Fruit fly (Drosophila melanogaster) whole organism, embryonic: ENCODE results near the gene CG15023.
A peak's percentile ranks its signal among the peaks of the same experiment; 100 is the strongest.

ENCODE experiments used
- Bteb2 ChIP-seq: fragments of 200-800 bp; sonication (Bioruptor generic); optimal IDR thresholded peaks from 2 replicates; lab custom pipeline; 2016; ENCODE audit warnings: missing biosample characterization, missing genetic modification characterization
- CG11085 ChIP-seq: fragments of 200-800 bp; sonication (Bioruptor generic); IDR thresholded peaks from 2 replicates; pipeline ENCODE4 v1.3.6; 2022; ENCODE audit warnings: missing biosample characterization, missing genetic modification characterization
- CG11398 ChIP-seq: fragments of 200-800 bp; sonication (Bioruptor generic); optimal IDR thresholded peaks from 2 replicates; lab custom pipeline; 2016; ENCODE audit warnings: missing biosample characterization, missing genetic modification characterization
- CG11696 ChIP-seq: fragments of 200-800 bp; sonication (Bioruptor generic); IDR thresholded peaks from 2 replicates; pipeline ENCODE4 v1.3.6; 2022; ENCODE audit warnings: missing biosample characterization, missing genetic modification characterization
- CG12659 ChIP-seq: fragments of 200-800 bp; sonication (Bioruptor generic); optimal IDR thresholded peaks from 3 replicates; lab custom pipeline; 2017; ENCODE audit warnings: mild to moderate bottlenecking, missing biosample characterization, missing genetic modification reagents, missing genetic modification characterization
- CG12769 ChIP-seq: fragments of 200-800 bp; sonication (Bioruptor generic); optimal IDR thresholded peaks from 2 replicates; lab custom pipeline; 2019; ENCODE audit warnings: missing biosample characterization, mild to moderate bottlenecking, missing genetic modification characterization, moderate library complexity
- CG13424 ChIP-seq: fragments of 200-800 bp; sonication (Bioruptor generic); optimal IDR thresholded peaks from 2 replicates; lab custom pipeline; 2019; ENCODE audit warnings: missing biosample characterization, mild to moderate bottlenecking, missing genetic modification characterization, moderate library complexity
- CG14441 ChIP-seq: fragments of 200-800 bp; sonication (Bioruptor generic); IDR thresholded peaks from 2 replicates; pipeline ENCODE4 v1.3.6; 2022; ENCODE audit warnings: missing biosample characterization, missing genetic modification characterization
- CG14667 ChIP-seq: fragments of 200-800 bp; sonication (Bioruptor generic); IDR thresholded peaks from 2 replicates; pipeline ENCODE4 v1.3.6; 2022; ENCODE audit warnings: missing biosample characterization, missing genetic modification characterization
- CG14965 ChIP-seq: fragments of 200-800 bp; sonication (Bioruptor generic); optimal IDR thresholded peaks from 2 replicates; lab custom pipeline; 2016; ENCODE audit warnings: missing biosample characterization, missing genetic modification characterization, borderline replicate concordance
- CG15011 ChIP-seq: fragments of 200-800 bp; sonication (Bioruptor generic); optimal IDR thresholded peaks from 3 replicates; lab custom pipeline; 2018; ENCODE audit warnings: missing biosample characterization, mild to moderate bottlenecking, missing genetic modification characterization
- CG15601 ChIP-seq: fragments of 200-800 bp; sonication (Bioruptor generic); optimal IDR thresholded peaks from 3 replicates; lab custom pipeline; 2019; ENCODE audit warnings: missing biosample characterization, mild to moderate bottlenecking, missing genetic modification characterization, moderate library complexity
- CG1647 ChIP-seq: fragments of 200-800 bp; sonication (Bioruptor generic); optimal IDR thresholded peaks from 3 replicates; lab custom pipeline; 2016; ENCODE audit warnings: missing biosample characterization, missing genetic modification characterization
- CG17802 ChIP-seq: fragments of 200-800 bp; sonication (Bioruptor generic); optimal IDR thresholded peaks from 2 replicates; lab custom pipeline; 2018; ENCODE audit warnings: missing biosample characterization, mild to moderate bottlenecking, missing genetic modification characterization, moderate library complexity
- CG18619 ChIP-seq: fragments of 200-800 bp; sonication (Bioruptor generic); optimal IDR thresholded peaks from 3 replicates; lab custom pipeline; 2017; ENCODE audit warnings: missing biosample characterization, mild to moderate bottlenecking, missing genetic modification characterization
- CG2199 ChIP-seq: fragments of 200-800 bp; sonication (Bioruptor generic); IDR thresholded peaks from 3 replicates; pipeline ENCODE4 v1.3.6; 2022; ENCODE audit warnings: missing biosample characterization, missing genetic modification characterization
- CG32532 ChIP-seq: fragments of 200-800 bp; sonication (Bioruptor generic); IDR thresholded peaks from 2 replicates; pipeline ENCODE4 v1.3.6; 2022; ENCODE audit warnings: missing biosample characterization, missing genetic modification characterization
- CG33557 ChIP-seq: fragments of 200-800 bp; sonication (Bioruptor generic); optimal IDR thresholded peaks from 2 replicates; lab custom pipeline; 2019; ENCODE audit warnings: missing biosample characterization, mild to moderate bottlenecking, missing genetic modification characterization, moderate library complexity
- CG34376 ChIP-seq: fragments of 200-800 bp; sonication (Bioruptor generic); optimal IDR thresholded peaks from 2 replicates; lab custom pipeline; 2018; ENCODE audit warnings: missing biosample characterization, mild to moderate bottlenecking, missing genetic modification characterization
- CG3995 ChIP-seq: fragments of 200-800 bp; sonication (Bioruptor generic); optimal IDR thresholded peaks from 3 replicates; lab custom pipeline; 2016; ENCODE audit warnings: missing biosample characterization, missing genetic modification characterization
- CG5245 ChIP-seq: fragments of 200-800 bp; sonication (Bioruptor generic); optimal IDR thresholded peaks from 3 replicates; lab custom pipeline; 2016; ENCODE audit warnings: missing biosample characterization, missing genetic modification characterization
- CG6854 ChIP-seq: fragments of 200-800 bp; sonication (Bioruptor generic); optimal IDR thresholded peaks from 3 replicates; lab custom pipeline; 2017; ENCODE audit warnings: missing biosample characterization, mild to moderate bottlenecking, missing genetic modification characterization
- CG7271 ChIP-seq: fragments of 200-800 bp; sonication (Bioruptor generic); optimal IDR thresholded peaks from 2 replicates; lab custom pipeline; 2018; ENCODE audit warnings: missing biosample characterization, mild to moderate bottlenecking, missing genetic modification characterization, moderate library complexity
- CG7745 ChIP-seq: fragments of 200-800 bp; sonication (Bioruptor generic); optimal IDR thresholded peaks from 2 replicates; lab custom pipeline; 2018; ENCODE audit warnings: missing biosample characterization, mild to moderate bottlenecking, missing genetic modification characterization, moderate library complexity
- CG8290 ChIP-seq, 3 experiments: fragments of 200-800 bp; sonication (Bioruptor generic); optimal IDR thresholded peaks; 2 replicates each; lab custom pipeline; 2016 to 2019; ENCODE audit warnings: missing biosample characterization in 3 of 3, missing genetic modification characterization in 3 of 3, mild to moderate bottlenecking in 2 of 3, moderate library complexity in 1 of 3
- CG8478 ChIP-seq: fragments of >200 bp; optimal IDR thresholded peaks from 2 replicates; lab custom pipeline; 2018
- Dp ChIP-seq: fragments of 200-800 bp; sonication (Bioruptor generic); optimal IDR thresholded peaks from 2 replicates; lab custom pipeline; 2018; ENCODE audit warnings: missing biosample characterization, mild to moderate bottlenecking, missing genetic modification characterization, moderate library complexity
- Gsc ChIP-seq: fragments of 200-800 bp; sonication (Bioruptor generic); IDR thresholded peaks from 2 replicates; pipeline ENCODE4 v1.3.6; 2022; ENCODE audit warnings: missing biosample characterization, missing genetic modification characterization
- Hmx ChIP-seq: fragments of 200-800 bp; sonication (Bioruptor generic); optimal IDR thresholded peaks from 2 replicates; lab custom pipeline; 2016; ENCODE audit warnings: missing biosample characterization, missing genetic modification characterization
- Hsf ChIP-seq: fragments of 200-800 bp; sonication (Bioruptor generic); optimal IDR thresholded peaks from 3 replicates; lab custom pipeline; 2016; ENCODE audit warnings: missing biosample characterization, missing genetic modification characterization
- PHDP ChIP-seq: fragments of 200-800 bp; sonication (Bioruptor generic); optimal IDR thresholded peaks from 3 replicates; lab custom pipeline; 2018; ENCODE audit warnings: missing biosample characterization, mild to moderate bottlenecking, missing genetic modification characterization, moderate library complexity
- Pdp1 ChIP-seq, 2 experiments: fragments of 200-800 bp; sonication (Bioruptor generic); optimal IDR thresholded peaks; 3 replicates each; lab custom pipeline; 2016; ENCODE audit warnings: missing biosample characterization in 2 of 2, missing genetic modification characterization in 2 of 2, mild to moderate bottlenecking in 1 of 2, moderate library complexity in 1 of 2
- Stat92E ChIP-seq, 3 experiments: fragments of >200 bp in 2 of 3; fragments of 200-800 bp in 1 of 3; sonication (Bioruptor generic) in 1 of 3; optimal IDR thresholded peaks; 2 replicates each; lab custom pipeline; 2017 to 2019; ENCODE audit warnings: missing biosample characterization in 3 of 3, missing genetic modification characterization in 3 of 3, mild to moderate bottlenecking in 1 of 3, moderate library complexity in 1 of 3
- Tbp ChIP-seq: fragments of >200 bp; optimal IDR thresholded peaks from 2 replicates; lab custom pipeline; 2018; ENCODE audit warnings: missing biosample characterization, missing genetic modification characterization
- al ChIP-seq: fragments of 200-800 bp; sonication (Bioruptor generic); IDR thresholded peaks from 2 replicates; pipeline ENCODE4 v1.3.6; 2022; ENCODE audit warnings: missing biosample characterization, missing genetic modification characterization
- ap ChIP-seq: fragments of 200-800 bp; sonication (Bioruptor generic); IDR thresholded peaks from 2 replicates; pipeline ENCODE4 v1.3.6; 2022; ENCODE audit warnings: missing biosample characterization, missing genetic modification characterization
- bab2 ChIP-seq: fragments of 200-800 bp; sonication (Bioruptor generic); optimal IDR thresholded peaks from 2 replicates; lab custom pipeline; 2016; ENCODE audit warnings: missing biosample characterization, missing genetic modification characterization
- cato ChIP-seq: fragments of 200-800 bp; sonication (Bioruptor generic); optimal IDR thresholded peaks from 2 replicates; lab custom pipeline; 2016; ENCODE audit warnings: missing biosample characterization, missing genetic modification characterization, borderline replicate concordance
- dpn ChIP-seq, 2 experiments: fragments of 200-800 bp; sonication (Bioruptor generic); optimal IDR thresholded peaks; 3 replicates each; lab custom pipeline; 2016; ENCODE audit warnings: missing biosample characterization in 2 of 2, missing genetic modification characterization in 2 of 2
- ham ChIP-seq: fragments of 200-800 bp; sonication (Bioruptor generic); IDR thresholded peaks from 2 replicates; pipeline ENCODE4 v1.3.6; 2022; ENCODE audit warnings: missing biosample characterization, missing genetic modification characterization
- hbn ChIP-seq: fragments of 200-800 bp; sonication (Bioruptor generic); IDR thresholded peaks from 2 replicates; pipeline ENCODE4 v1.3.6; 2022; ENCODE audit warnings: missing biosample characterization, missing genetic modification characterization; ENCODE audit not compliant: partially characterized antibody
- luna ChIP-seq: fragments of 200-800 bp; sonication (Bioruptor generic); optimal IDR thresholded peaks from 2 replicates; lab custom pipeline; 2016; ENCODE audit warnings: missing biosample characterization, missing genetic modification characterization
- mirr ChIP-seq: fragments of 200-800 bp; sonication (Bioruptor generic); optimal IDR thresholded peaks from 3 replicates; lab custom pipeline; 2018; ENCODE audit warnings: missing biosample characterization, mild to moderate bottlenecking, missing genetic modification characterization
- psq ChIP-seq: fragments of 200-800 bp; sonication (Bioruptor generic); optimal IDR thresholded peaks from 2 replicates; lab custom pipeline; 2017; ENCODE audit warnings: missing biosample characterization, missing genetic modification characterization
- pzg ChIP-seq: fragments of 200-800 bp; sonication (Bioruptor generic); optimal IDR thresholded peaks from 3 replicates; lab custom pipeline; 2018; ENCODE audit warnings: missing biosample characterization, mild to moderate bottlenecking, missing genetic modification characterization, moderate library complexity
- ranshi ChIP-seq: fragments of 200-800 bp; sonication (Bioruptor generic); IDR thresholded peaks from 2 replicates; pipeline ENCODE4 v1.3.6; 2022; ENCODE audit warnings: missing biosample characterization, missing genetic modification characterization
- sima ChIP-seq: fragments of 200-800 bp; sonication (Bioruptor generic); optimal IDR thresholded peaks from 2 replicates; lab custom pipeline; 2016; ENCODE audit warnings: missing biosample characterization, missing genetic modification characterization
- slou ChIP-seq: fragments of 200-800 bp; sonication (Bioruptor generic); optimal IDR thresholded peaks from 3 replicates; lab custom pipeline; 2016; ENCODE audit warnings: missing biosample characterization, missing genetic modification characterization
- slp2 ChIP-seq: fragments of 200-800 bp; sonication (Bioruptor generic); optimal IDR thresholded peaks from 2 replicates; lab custom pipeline; 2016; ENCODE audit warnings: missing biosample characterization, missing genetic modification characterization
- stwl ChIP-seq: fragments of 200-800 bp; sonication (Bioruptor generic); optimal IDR thresholded peaks from 3 replicates; lab custom pipeline; 2018; ENCODE audit warnings: missing biosample characterization, mild to moderate bottlenecking, missing genetic modification characterization, moderate library complexity

Gene CG15023

dm6 chr3L:4461454-4462045, at the start of gene CG15023:
Gene CG15023, minus strand, starts transcription at chr3L:4461504.
- TF ChIP-seq dpn (GFP tag; optimal IDR thresholded peaks at IDR 0.05; lab: Kevin White, UChicago) (peak in 1 of 2 experiments; percentile 6), CG34376 (GFP tag; lab: Kevin White, UChicago) (no peak), CG32532 (no peak), Hmx (GFP tag; lab: Kevin White, UChicago) (no peak), CG7271 (no peak), CG3995 (GFP tag; lab: Kevin White, UChicago) (no peak), CG7745 (tag; lab: Kevin White, UChicago) (no peak), CG17802 (tag; lab: Kevin White, UChicago) (no peak), CG8478 (no peak), CG12769 (tag; lab: Kevin White, UChicago) (peak; percentile 16), CG14965 (GFP tag; lab: Kevin White, UChicago) (no peak), mirr (GFP tag; lab: Kevin White, UChicago) (no peak), stwl (no peak), Bteb2 (GFP tag; lab: Kevin White, UChicago) (no peak), ap (GFP tag; lab: Robert Waterston, UW) (no peak), al (GFP tag; lab: Robert Waterston, UW) (no peak), pzg (no peak), Pdp1 (GFP tag; optimal IDR thresholded peaks at IDR 0.05; lab: Kevin White, UChicago) (peak; percentile 4 to 37), ham (GFP tag; lab: Robert Waterston, UW) (no peak), luna (GFP tag; lab: Kevin White, UChicago) (no peak), CG5245 (GFP tag; lab: Kevin White, UChicago) (no peak), CG12659 (GFP tag; lab: Kevin White, UChicago) (no peak), Hsf (peak; percentile 21), bab2 (no peak), CG14441 (GFP tag; lab: Robert Waterston, UW) (peak; percentile 37; the same call in 1 of the 2 replicates), CG14667 (no peak), hbn (GFP tag; lab: Robert Waterston, UW) (no peak), CG33557 (GFP tag; lab: Kevin White, UChicago) (no peak), CG8290 (GFP tag; optimal IDR thresholded peaks at IDR 0.05; lab: Kevin White, UChicago) (no peak), CG8290 (tag; optimal IDR thresholded peaks at IDR 0.05; lab: Kevin White, UChicago) (no peak), CG11085 (GFP tag; lab: Robert Waterston, UW) (no peak), CG13424 (tag; lab: Kevin White, UChicago) (peak; percentile 45), PHDP (tag; lab: Kevin White, UChicago) (peak; percentile 30), Gsc (GFP tag; lab: Robert Waterston, UW) (no peak), CG11398 (GFP tag; lab: Kevin White, UChicago) (no peak), CG11696 (GFP tag; lab: Robert Waterston, UW) (no peak), Stat92E (GFP tag; optimal IDR thresholded peaks at IDR 0.05; lab: Kevin White, UChicago) (no peak), slou (no peak), Tbp (no peak), Dp (GFP tag; lab: Kevin White, UChicago) (no peak), ranshi (GFP tag; lab: Robert Waterston, UW) (peak; percentile 23; the same call in 1 of the 2 replicates), sima (GFP tag; lab: Kevin White, UChicago) (no peak), slp2 (GFP tag; lab: Kevin White, UChicago) (no peak), CG2199 (GFP tag; lab: Robert Waterston, UW) (no peak), CG18619 (GFP tag; lab: Kevin White, UChicago) (no peak), CG1647 (GFP tag; lab: Kevin White, UChicago) (no peak), CG6854 (GFP tag; lab: Kevin White, UChicago) (no peak), CG15601 (tag; lab: Kevin White, UChicago) (no peak), cato (GFP tag; lab: Kevin White, UChicago) (no peak), psq (no peak), CG15011 (GFP tag; lab: Kevin White, UChicago) (no peak)
